Fruit fly (Drosophila melanogaster): ENCODE data around the gene Agpat1.
A peak's percentile ranks its signal among the peaks of the same experiment; 100 is the strongest.

- peak; percentile 20 for TF ChIP-seq Crg-1 (GFP tag; optimal IDR thresholded peaks at IDR 0.05)
- peak; percentile 94 for TF ChIP-seq tj (GFP tag; optimal IDR thresholded peaks at IDR 0.05)
- peak; percentile 78 for TF ChIP-seq Mnt (GFP tag; optimal IDR thresholded peaks at IDR 0.05)
- TF ChIP-seq CG1620 (GFP tag; optimal IDR thresholded peaks at IDR 0.05): peak; percentile 70
- peak; percentile 65 for TF ChIP-seq CG5204 (GFP tag; optimal IDR thresholded peaks at IDR 0.05)
- peak; percentile 88 for TF ChIP-seq Hr96 (GFP tag; optimal IDR thresholded peaks at IDR 0.05)
- peak; percentile 29 for TF ChIP-seq Clk (GFP tag; optimal IDR thresholded peaks at IDR 0.05)
- TF ChIP-seq cnc (optimal IDR thresholded peaks at IDR 0.05): no peak
- TF ChIP-seq CG33017 (tag; optimal IDR thresholded peaks at IDR 0.05): peak; percentile 78
- TF ChIP-seq cic (GFP tag; optimal IDR thresholded peaks at IDR 0.05): peak; percentile 14
- peak; percentile 85 for TF ChIP-seq kay (GFP tag; ENCODE audit: borderline replicate concordance)
- TF ChIP-seq CG12768 (GFP tag; optimal IDR thresholded peaks at IDR 0.05): no peak
- TF ChIP-seq CG14711 (tag; optimal IDR thresholded peaks at IDR 0.05): peak; percentile 82
These were observed 10.0 kb upstream of the Agpat1 start for dm6 chrX:12755017-12755563.
